Worm (Caenorhabditis elegans): ENCODE measurements around the gene C24A3.9.

C24A3.9 gene

DNA sequence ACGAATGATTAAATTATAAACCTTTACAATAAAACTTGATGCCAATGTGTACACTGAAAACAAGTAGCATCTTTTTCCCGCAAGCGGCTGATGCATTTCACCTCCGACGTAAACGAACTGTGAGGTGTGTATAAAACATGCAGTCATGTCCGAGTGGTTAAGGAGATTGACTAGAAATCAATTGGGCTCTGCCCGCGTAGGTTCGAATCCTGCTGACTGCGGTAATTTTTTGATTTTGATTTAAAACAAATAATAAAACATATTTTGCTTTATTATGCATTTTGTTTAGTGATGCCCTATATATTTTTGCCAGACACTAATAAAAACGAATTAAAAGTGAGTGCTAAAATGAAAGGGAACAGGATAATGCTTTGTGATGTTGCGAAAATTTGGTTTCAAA is 38.9 kb downstream of the C24A3.9 start (continued):
- TF ChIP-seq hpl-2 (GFP tag; optimal IDR thresholded peaks at IDR 0.05) = no peak
- peak; percentile 53 for TF ChIP-seq nhr-71 (tag; optimal IDR thresholded peaks at IDR 0.05)
- TF ChIP-seq dsc-1 (tag; optimal IDR thresholded peaks at IDR 0.05) = peak; percentile 47
- no peak for TF ChIP-seq elt-3 (tag; optimal IDR thresholded peaks at IDR 0.05)
- peak; percentile 72 for TF ChIP-seq snu-23 (GFP tag; optimal IDR thresholded peaks at IDR 0.05)
- peak; percentile 20 for TF ChIP-seq lir-3 (tag; optimal IDR thresholded peaks at IDR 0.05; ENCODE audit: poor library complexity)
- peak in 1 of 2 experiments; percentile 3 for TF ChIP-seq efl-1 (optimal IDR thresholded peaks at IDR 0.05)
- peak in 1 of 2 experiments; percentile 66 for TF ChIP-seq efl-1 (GFP tag; optimal IDR thresholded peaks at IDR 0.05 in 1 of 2)
- TF ChIP-seq skn-1 (tag; optimal IDR thresholded peaks at IDR 0.05) = peak; percentile 15
- TF ChIP-seq lin-14 (GFP tag; optimal IDR thresholded peaks at IDR 0.05) = peak; percentile 27
- peak; percentile 15 for TF ChIP-seq elt-2 (tag; optimal IDR thresholded peaks at IDR 0.05)
- no peak for TF ChIP-seq vab-15 (tag; optimal IDR thresholded peaks at IDR 0.05)
- TF ChIP-seq hlh-17 (GFP tag; optimal IDR thresholded peaks at IDR 0.05; ENCODE audit: borderline replicate concordance) = no peak

- TF ChIP-seq zip-4 (GFP tag; optimal IDR thresholded peaks at IDR 0.05) (no peak), snu-23 (GFP tag; optimal IDR thresholded peaks at IDR 0.05) (peak; percentile 13), fkh-8 (tag; optimal IDR thresholded peaks at IDR 0.05) (peak; percentile 61), dsc-1 (tag; optimal IDR thresholded peaks at IDR 0.05) (peak; percentile 87), sox-4 (tag; optimal IDR thresholded peaks at IDR 0.05) (peak; percentile 86), nhr-237 (tag; optimal IDR thresholded peaks at IDR 0.05) (no peak), alr-1 (tag; optimal IDR thresholded peaks at IDR 0.05; ENCODE audit: borderline replicate concordance) (no peak), mep-1 (tag; optimal IDR thresholded peaks at IDR 0.05) (peak; percentile 8), mdl-1 (tag; optimal IDR thresholded peaks at IDR 0.05) (no peak), efl-1 (optimal IDR thresholded peaks at IDR 0.05) (no peak), efl-1 (GFP tag; optimal IDR thresholded peaks at IDR 0.05 in 1 of 2) (peak in 1 of 2 experiments; percentile 36), nhr-90 (tag; optimal IDR thresholded peaks at IDR 0.05; ENCODE audit: poor library complexity) (peak; percentile 20), nhr-47 (tag; optimal IDR thresholded peaks at IDR 0.05) (peak; percentile 20), nhr-71 (tag; optimal IDR thresholded peaks at IDR 0.05) (peak; percentile 28), pax-3 (tag; optimal IDR thresholded peaks at IDR 0.05) (peak; percentile 60), ets-5 (GFP tag; IDR thresholded peaks at IDR 0.05) (no peak), nhr-85 (tag) (peak; percentile 64)
These were observed 40.9 kb downstream of the C24A3.9 start for ce11 chrX:8969111-8970048.

- TF ChIP-seq nhr-47 (tag; optimal IDR thresholded peaks at IDR 0.05) (peak; percentile 59), tbx-2 (tag; optimal IDR thresholded peaks at IDR 0.05) (no peak), C04F5.9 (tag; optimal IDR thresholded peaks at IDR 0.05) (no peak), pax-3 (tag; optimal IDR thresholded peaks at IDR 0.05) (peak; percentile 30), sox-4 (tag; optimal IDR thresholded peaks at IDR 0.05) (peak; percentile 61), zip-4 (GFP tag; optimal IDR thresholded peaks at IDR 0.05) (no peak), unc-98 (GFP tag; IDR thresholded peaks at IDR 0.05) (no peak), lin-35 (GFP tag; optimal IDR thresholded peaks at IDR 0.05) (no peak), fkh-8 (tag; optimal IDR thresholded peaks at IDR 0.05) (peak; percentile 87), dsc-1 (tag; optimal IDR thresholded peaks at IDR 0.05) (peak; percentile 93), nhr-71 (tag; optimal IDR thresholded peaks at IDR 0.05) (peak; percentile 52), nhr-20 (tag; optimal IDR thresholded peaks at IDR 0.05) (no peak), elt-3 (tag; optimal IDR thresholded peaks at IDR 0.05) (no peak), xbp-1 (tag; optimal IDR thresholded peaks at IDR 0.05) (no peak), elt-2 (tag; optimal IDR thresholded peaks at IDR 0.05) (no peak)
These were observed 46.8 kb downstream of the C24A3.9 start for ce11 chrX:8963469-8963868.

ce11 chrX:8961120-8961834 is 49.0 kb downstream of the C24A3.9 start, which contains the start of gene aexr-3:
Gene aexr-3, minus strand, starts transcription at chrX:8961170.
- TF ChIP-seq pax-3 (tag; optimal IDR thresholded peaks at IDR 0.05) = no peak
- TF ChIP-seq ces-1 (GFP tag; optimal IDR thresholded peaks at IDR 0.05) = no peak
- TF ChIP-seq sptf-1 (tag; optimal IDR thresholded peaks at IDR 0.05) = no peak
- no peak for TF ChIP-seq lir-3 (tag; optimal IDR thresholded peaks at IDR 0.05; ENCODE audit: poor library complexity)
- no peak for TF ChIP-seq nhr-77 (tag; optimal IDR thresholded peaks at IDR 0.05)
- no peak for TF ChIP-seq lin-14 (GFP tag; optimal IDR thresholded peaks at IDR 0.05)
- peak; percentile 69 for TF ChIP-seq nhr-71 (tag; optimal IDR thresholded peaks at IDR 0.05)
- peak; percentile 8 for TF ChIP-seq swsn-7 (tag; optimal IDR thresholded peaks at IDR 0.05)
- no peak for TF ChIP-seq pag-3 (tag; optimal IDR thresholded peaks at IDR 0.05; ENCODE audit: borderline replicate concordance, insufficient read depth)
- no peak for TF ChIP-seq C04F5.9 (tag; optimal IDR thresholded peaks at IDR 0.05)
- no peak for TF ChIP-seq tbx-2 (tag; optimal IDR thresholded peaks at IDR 0.05)
- peak; percentile 85 for TF ChIP-seq fkh-8 (tag; optimal IDR thresholded peaks at IDR 0.05)
- TF ChIP-seq grh-1 (GFP tag; IDR thresholded peaks at IDR 0.05) = no peak
- no peak for TF ChIP-seq mdl-1 (tag; optimal IDR thresholded peaks at IDR 0.05)
- no peak for TF ChIP-seq zag-1 (tag; optimal IDR thresholded peaks at IDR 0.05)
- no peak for TF ChIP-seq lsy-2 (tag; optimal IDR thresholded peaks at IDR 0.05)
- no peak for TF ChIP-seq lin-35 (GFP tag; optimal IDR thresholded peaks at IDR 0.05)
- no peak for TF ChIP-seq vab-15 (tag; optimal IDR thresholded peaks at IDR 0.05)
- no peak for TF ChIP-seq efl-3 (GFP tag; optimal IDR thresholded peaks at IDR 0.05)
- TF ChIP-seq sox-4 (tag; optimal IDR thresholded peaks at IDR 0.05) = peak; percentile 59

Measured in whole organism, L1 larva.